Fruit fly (Drosophila melanogaster) whole organism, embryonic: Measurements from ENCODE around the gene EMC10.
A peak's percentile ranks its signal among the peaks of the same experiment; 100 is the strongest.

Experiments used
- BEAF-32 ChIP-seq: fragments of 200-800 bp; sonication (Bioruptor generic); optimal IDR thresholded peaks from 3 replicates; lab custom pipeline; 2017; ENCODE audit warnings: missing biosample characterization, missing genetic modification characterization, mild to moderate bottlenecking, moderate library complexity, missing genetic modification reagents
- CG10147 ChIP-seq: fragments of 200-800 bp; sonication (Bioruptor generic); optimal IDR thresholded peaks from 2 replicates; lab custom pipeline; 2019; ENCODE audit warnings: missing biosample characterization, mild to moderate bottlenecking, missing genetic modification characterization, moderate library complexity
- CG10209 ChIP-seq: fragments of 200-800 bp; sonication (Bioruptor generic); optimal IDR thresholded peaks from 3 replicates; lab custom pipeline; 2017; ENCODE audit warnings: missing biosample characterization, mild to moderate bottlenecking, missing genetic modification characterization, missing genetic modification reagents
- CG10321 ChIP-seq: fragments of 200-800 bp; sonication (Bioruptor generic); IDR thresholded peaks from 2 replicates; pipeline ENCODE4 v1.3.6; 2022; ENCODE audit warnings: missing biosample characterization, missing genetic modification characterization
- CG10366 ChIP-seq: fragments of 200-800 bp; sonication (Bioruptor generic); IDR thresholded peaks from 2 replicates; pipeline ENCODE4 v1.3.6; 2022; ENCODE audit warnings: missing biosample characterization, missing genetic modification characterization
- CG12299 ChIP-seq: fragments of 200-800 bp; sonication (Bioruptor generic); optimal IDR thresholded peaks from 2 replicates; lab custom pipeline; 2018; ENCODE audit warnings: missing biosample characterization, mild to moderate bottlenecking, missing genetic modification characterization
- CG13775 ChIP-seq: fragments of 200-800 bp; sonication (Bioruptor generic); optimal IDR thresholded peaks from 3 replicates; lab custom pipeline; 2017; ENCODE audit warnings: missing biosample characterization, mild to moderate bottlenecking, missing genetic modification characterization
- CG14965 ChIP-seq: fragments of 200-800 bp; sonication (Bioruptor generic); optimal IDR thresholded peaks from 2 replicates; lab custom pipeline; 2016; ENCODE audit warnings: missing biosample characterization, missing genetic modification characterization, borderline replicate concordance
- CG15011 ChIP-seq: fragments of 200-800 bp; sonication (Bioruptor generic); optimal IDR thresholded peaks from 3 replicates; lab custom pipeline; 2018; ENCODE audit warnings: missing biosample characterization, mild to moderate bottlenecking, missing genetic modification characterization
- CG15601 ChIP-seq: fragments of 200-800 bp; sonication (Bioruptor generic); optimal IDR thresholded peaks from 3 replicates; lab custom pipeline; 2019; ENCODE audit warnings: missing biosample characterization, mild to moderate bottlenecking, missing genetic modification characterization, moderate library complexity
- CG2116 ChIP-seq: fragments of 200-800 bp; sonication (Bioruptor generic); optimal IDR thresholded peaks from 3 replicates; lab custom pipeline; 2018; ENCODE audit warnings: missing biosample characterization, mild to moderate bottlenecking, missing genetic modification characterization
- CG2712 ChIP-seq: fragments of 200-800 bp; optimal IDR thresholded peaks from 3 replicates; lab custom pipeline; 2019; ENCODE audit warnings: missing biosample characterization, mild to moderate bottlenecking, missing genetic modification characterization, moderate library complexity
- CG32767 ChIP-seq: fragments of 200-800 bp; sonication (Bioruptor generic); IDR thresholded peaks from 2 replicates; pipeline ENCODE4 v1.3.6; 2022; ENCODE audit warnings: missing biosample characterization, missing genetic modification characterization
- CG3726 ChIP-seq: fragments of 200-800 bp; sonication (Bioruptor generic); IDR thresholded peaks from 3 replicates; pipeline ENCODE4, ENCODE4 v1.3.6; 2022; ENCODE audit warnings: missing biosample characterization, missing genetic modification characterization
- CG4424 ChIP-seq: fragments of 200-800 bp; sonication (Bioruptor generic); optimal IDR thresholded peaks from 3 replicates; lab custom pipeline; 2016; ENCODE audit warnings: missing biosample characterization, missing genetic modification characterization
- CG6689 ChIP-seq: fragments of 200-800 bp; sonication (Bioruptor generic); IDR thresholded peaks from 2 replicates; pipeline ENCODE4 v1.3.6; 2022; ENCODE audit warnings: missing biosample characterization, missing genetic modification characterization
- CG6813 ChIP-seq: fragments of 200-800 bp; sonication (Bioruptor generic); optimal IDR thresholded peaks from 2 replicates; lab custom pipeline; 2017; ENCODE audit warnings: missing biosample characterization, missing genetic modification characterization, mild to moderate bottlenecking, moderate library complexity, missing genetic modification reagents
- CHES-1-like ChIP-seq: fragments of 200-800 bp; sonication (Bioruptor generic); optimal IDR thresholded peaks from 2 replicates; lab custom pipeline; 2016; ENCODE audit warnings: missing biosample characterization, missing genetic modification characterization
- Chrac-16 ChIP-seq: fragments of 200-800 bp; sonication (Bioruptor generic); optimal IDR thresholded peaks from 3 replicates; lab custom pipeline; 2016; ENCODE audit warnings: missing biosample characterization, missing genetic modification characterization
- CrebB ChIP-seq: fragments of 200-800 bp; sonication (Bioruptor generic); optimal IDR thresholded peaks from 3 replicates; lab custom pipeline; 2018; ENCODE audit warnings: missing biosample characterization, mild to moderate bottlenecking, missing genetic modification characterization
- Dll ChIP-seq: fragments of 200-800 bp; sonication (Bioruptor generic); IDR thresholded peaks from 4 replicates; pipeline ENCODE4 v1.3.6; 2022; ENCODE audit warnings: missing biosample characterization, missing genetic modification characterization; ENCODE audit not compliant: partially characterized antibody
- E2f1 ChIP-seq: fragments of 200-800 bp; sonication (Bioruptor generic); IDR thresholded peaks from 2 replicates; pipeline ENCODE4 v1.3.6; 2022; ENCODE audit warnings: missing biosample characterization, missing genetic modification characterization
- E2f2 ChIP-seq: fragments of 200-800 bp; sonication (Bioruptor generic); IDR thresholded peaks from 2 replicates; pipeline ENCODE4 v1.3.6; 2022; ENCODE audit warnings: missing biosample characterization, missing genetic modification characterization
- Elba2 ChIP-seq: fragments of 200-800 bp; sonication (Bioruptor generic); optimal IDR thresholded peaks from 3 replicates; lab custom pipeline; 2016; ENCODE audit warnings: missing biosample characterization, missing genetic modification characterization
- Ets97D ChIP-seq: fragments of 200-800 bp; sonication (Bioruptor generic); optimal IDR thresholded peaks from 3 replicates; lab custom pipeline; 2016; ENCODE audit warnings: missing biosample characterization, missing genetic modification characterization
- NC2β ChIP-seq: fragments of 200-800 bp; sonication (Bioruptor generic); optimal IDR thresholded peaks from 2 replicates; lab custom pipeline; 2016; ENCODE audit warnings: missing biosample characterization, missing genetic modification characterization
- NK7.1 ChIP-seq: fragments of 200-800 bp; sonication (Bioruptor generic); optimal IDR thresholded peaks from 3 replicates; lab custom pipeline; 2016; ENCODE audit warnings: missing biosample characterization, missing genetic modification characterization
- Ssrp ChIP-seq: fragments of 200-800 bp; sonication (Bioruptor generic); optimal IDR thresholded peaks from 2 replicates; lab custom pipeline; 2018; ENCODE audit warnings: missing biosample characterization, mild to moderate bottlenecking, missing genetic modification characterization, moderate library complexity
- amos ChIP-seq: fragments of 200-800 bp; sonication (Bioruptor generic); IDR thresholded peaks from 2 replicates; pipeline ENCODE4 v1.3.6; 2022; ENCODE audit warnings: missing biosample characterization, missing genetic modification characterization; ENCODE audit not compliant: partially characterized antibody
- ato ChIP-seq: fragments of 200-800 bp; sonication (Bioruptor generic); IDR thresholded peaks from 2 replicates; pipeline ENCODE4 v1.3.6; 2022; ENCODE audit warnings: missing biosample characterization, missing genetic modification characterization; ENCODE audit not compliant: partially characterized antibody
- bab2 ChIP-seq: fragments of 200-800 bp; sonication (Bioruptor generic); optimal IDR thresholded peaks from 2 replicates; lab custom pipeline; 2016; ENCODE audit warnings: missing biosample characterization, missing genetic modification characterization
- bbx ChIP-seq: fragments of 200-800 bp; sonication (Bioruptor generic); IDR thresholded peaks from 2 replicates; pipeline ENCODE4 v1.3.6; 2022; ENCODE audit warnings: missing biosample characterization, missing genetic modification characterization; ENCODE audit not compliant: partially characterized antibody
- bigmax ChIP-seq: fragments of 200-800 bp; sonication (Bioruptor generic); optimal IDR thresholded peaks from 2 replicates; lab custom pipeline; 2018; ENCODE audit warnings: missing biosample characterization, mild to moderate bottlenecking, missing genetic modification characterization
- chinmo ChIP-seq: fragments of 200-800 bp; sonication (Bioruptor generic); IDR thresholded peaks from 4 replicates; pipeline ENCODE4 v1.3.6; 2022; ENCODE audit warnings: missing biosample characterization, missing genetic modification characterization; ENCODE audit not compliant: partially characterized antibody
- chn ChIP-seq: fragments of 200-800 bp; sonication (Bioruptor generic); optimal IDR thresholded peaks from 2 replicates; lab custom pipeline; 2016; ENCODE audit warnings: missing biosample characterization, missing genetic modification characterization
- crp ChIP-seq, 2 experiments: fragments of 200-800 bp; sonication (Bioruptor generic); optimal IDR thresholded peaks; 2 replicates in 1 of 2; 3 replicates in 1 of 2; lab custom pipeline; 2017; ENCODE audit warnings: missing biosample characterization in 2 of 2, missing genetic modification characterization in 2 of 2, mild to moderate bottlenecking in 1 of 2, moderate library complexity in 1 of 2
- cwo ChIP-seq: fragments of 200-800 bp; sonication (Bioruptor generic); optimal IDR thresholded peaks from 3 replicates; lab custom pipeline; 2017; ENCODE audit warnings: missing biosample characterization, missing genetic modification characterization, mild to moderate bottlenecking, moderate library complexity, missing genetic modification reagents
- dan ChIP-seq: fragments of 200-800 bp; sonication (Bioruptor generic); IDR thresholded peaks from 2 replicates; pipeline ENCODE4 v1.3.6; 2022; ENCODE audit warnings: missing biosample characterization, missing genetic modification characterization
- grau ChIP-seq: fragments of 200-800 bp; optimal IDR thresholded peaks from 3 replicates; lab custom pipeline; 2019; ENCODE audit warnings: missing biosample characterization, mild to moderate bottlenecking, missing genetic modification characterization, moderate library complexity
- hb ChIP-seq: fragments of 200-800 bp; sonication (Bioruptor generic); IDR thresholded peaks from 3 replicates; pipeline ENCODE4 v1.3.6; 2022; ENCODE audit warnings: missing biosample characterization, missing genetic modification characterization; ENCODE audit not compliant: partially characterized antibody
- hbn ChIP-seq: fragments of 200-800 bp; sonication (Bioruptor generic); IDR thresholded peaks from 2 replicates; pipeline ENCODE4 v1.3.6; 2022; ENCODE audit warnings: missing biosample characterization, missing genetic modification characterization; ENCODE audit not compliant: partially characterized antibody
- kay ChIP-seq: fragments of 200-800 bp; sonication (Bioruptor generic); optimal IDR thresholded peaks from 2 replicates; lab custom pipeline; 2016; ENCODE audit warnings: missing biosample characterization, missing genetic modification characterization
- knrl ChIP-seq: fragments of 200-800 bp; sonication (Bioruptor generic); IDR thresholded peaks from 3 replicates; pipeline ENCODE4 v1.3.6; 2022; ENCODE audit warnings: missing biosample characterization, missing genetic modification characterization; ENCODE audit not compliant: partially characterized antibody
- tio ChIP-seq: fragments of 200-800 bp; sonication (Bioruptor generic); optimal IDR thresholded peaks from 2 replicates; lab custom pipeline; 2017; ENCODE audit warnings: missing biosample characterization, missing genetic modification characterization, inconsistent platforms
- twi ChIP-seq: fragments of 200-800 bp; optimal IDR thresholded peaks from 2 replicates; lab custom pipeline; 2019; ENCODE audit warnings: missing biosample characterization, mild to moderate bottlenecking, missing genetic modification characterization, moderate library complexity
- tx ChIP-seq: fragments of 200-800 bp; sonication (Bioruptor generic); optimal IDR thresholded peaks from 2 replicates; lab custom pipeline; 2016; ENCODE audit warnings: missing biosample characterization, missing genetic modification characterization

Gene EMC10

dm6 chr3L:21539245-21540196 lies 34.4 kb upstream of the EMC10 start, which contains the start of the genes COX8 and VhaM9.7-b (continued):
- TF ChIP-seq grau (tag; lab: Kevin White, UChicago) (no peak), bbx (GFP tag; lab: Robert Waterston, UW) (peak; percentile 65), Chrac-16 (GFP tag; lab: Kevin White, UChicago) (peak; percentile 55), CHES-1-like (GFP tag; lab: Kevin White, UChicago) (peak; percentile 48), CG13775 (GFP tag; lab: Kevin White, UChicago) (peak; percentile 76), Ssrp (tag; lab: Kevin White, UChicago) (peak; percentile 71), CG32767 (GFP tag; lab: Robert Waterston, UW) (no peak), CG10321 (no peak), CG10366 (GFP tag; lab: Robert Waterston, UW) (peak; percentile 61; the same call in 1 of the 2 replicates), CG10209 (GFP tag; lab: Kevin White, UChicago) (no peak), CG4424 (GFP tag; lab: Kevin White, UChicago) (peak; percentile 69), knrl (GFP tag; lab: Robert Waterston, UW) (peak; percentile 74), CG2116 (GFP tag; lab: Kevin White, UChicago) (peak; percentile 61), chinmo (GFP tag; lab: Robert Waterston, UW) (0 out of 4 replicates have a peak, but pooled peaks have one; percentile 63), CrebB (tag; lab: Kevin White, UChicago) (no peak), CG10147 (GFP tag; lab: Kevin White, UChicago) (no peak), CG15011 (GFP tag; lab: Kevin White, UChicago) (no peak), Elba2 (GFP tag; lab: Kevin White, UChicago) (peak; percentile 42), CG2712 (peak; percentile 71), dan (GFP tag; lab: Robert Waterston, UW) (no peak), NK7.1 (GFP tag; lab: Kevin White, UChicago) (no peak), kay (GFP tag; lab: Kevin White, UChicago) (peak; percentile 20), CG6813 (no peak), hbn (peak; percentile 53), bab2 (peak; percentile 49), bigmax (GFP tag; lab: Kevin White, UChicago) (peak; percentile 88), ato (GFP tag; lab: Robert Waterston, UW) (peak; percentile 48; the same call in 1 of the 2 replicates), Ets97D (GFP tag; lab: Kevin White, UChicago) (peak; percentile 56), Dll (GFP tag; lab: Robert Waterston, UW) (peak; percentile 80), hb (GFP tag; lab: Robert Waterston, UW) (0 out of 3 replicates have a peak, but pooled peaks have one; percentile 54), amos (GFP tag; lab: Robert Waterston, UW) (peak; percentile 72), crp (GFP tag; optimal IDR thresholded peaks at IDR 0.05; lab: Kevin White, UChicago) (peak in 1 of 2 experiments; percentile 58), E2f2 (GFP tag; lab: Robert Waterston, UW) (0 out of 2 replicates have a peak, but pooled peaks have one; percentile 30), E2f1 (GFP tag; lab: Robert Waterston, UW) (peak; percentile 41), CG6689 (GFP tag; lab: Robert Waterston, UW) (peak; percentile 95), BEAF-32 (GFP tag; lab: Kevin White, UChicago) (peak; percentile 93), chn (GFP tag; lab: Kevin White, UChicago) (peak; percentile 55), cwo (GFP tag; lab: Kevin White, UChicago) (no peak), twi (no peak), CG12299 (tag; lab: Kevin White, UChicago) (peak; percentile 47), CG3726 (GFP tag; lab: Robert Waterston, UW) (no peak), CG14965 (GFP tag; lab: Kevin White, UChicago) (no peak), tx (GFP tag; lab: Kevin White, UChicago) (peak; percentile 25), CG15601 (tag; lab: Kevin White, UChicago) (no peak), NC2β (GFP tag; lab: Kevin White, UChicago) (peak; percentile 24), tio (GFP tag; lab: Kevin White, UChicago) (peak; percentile 27)
